Worm (Caenorhabditis elegans) whole organism, L2 larva: ENCODE measurements around the gene ZC13.1.

Source experiments
- Y55F3AM.14 ChIP-seq: fragments of 200-800 bp; sonication (Bioruptor generic); optimal IDR thresholded peaks from 2 replicates; lab custom pipeline; 2018; ENCODE audit warnings: mild to moderate bottlenecking, missing genetic modification characterization, missing compliant biosample characterization
- ceh-82 ChIP-seq: fragments of 150-350 bp; optimal IDR thresholded peaks from 2 replicates; lab custom pipeline; 2014; ENCODE audit warnings: missing biosample characterization, missing genetic modification characterization
- egl-27 ChIP-seq: sonication (generic microtip); optimal IDR thresholded peaks from 3 replicates; lab custom pipeline; 2017; ENCODE audit warnings: missing biosample characterization, missing genetic modification reagents, missing genetic modification characterization
- elt-3 ChIP-seq: sonication (generic microtip); optimal IDR thresholded peaks from 2 replicates; lab custom pipeline; 2017; ENCODE audit warnings: missing biosample characterization, missing genetic modification characterization
- fos-1 ChIP-seq: fragments of 150-350 bp; optimal IDR thresholded peaks from 2 replicates; lab custom pipeline; 2014; ENCODE audit warnings: missing biosample characterization, missing genetic modification characterization
- lin-11 ChIP-seq: fragments of 150-350 bp; sonication (generic microtip); optimal IDR thresholded peaks from 2 replicates; lab custom pipeline; 2014; ENCODE audit warnings: missing biosample characterization, missing genetic modification characterization, inconsistent platforms, mixed read lengths
- lsy-2 ChIP-seq, 2 experiments: fragments of 150-350 bp in 1 of 2; sonication (generic microtip) in 1 of 2; optimal IDR thresholded peaks; 2 replicates each; lab custom pipeline; 2014 to 2017; ENCODE audit warnings: missing biosample characterization in 2 of 2, missing genetic modification characterization in 2 of 2
- nhr-12 ChIP-seq: fragments of 150-350 bp; optimal IDR thresholded peaks from 2 replicates; lab custom pipeline; 2014; ENCODE audit warnings: missing biosample characterization, missing genetic modification characterization
- nhr-237 ChIP-seq: fragments of 150-350 bp; optimal IDR thresholded peaks from 2 replicates; lab custom pipeline; 2014; ENCODE audit warnings: missing biosample characterization, missing genetic modification characterization
- peb-1 ChIP-seq: fragments of 150-350 bp; optimal IDR thresholded peaks from 2 replicates; lab custom pipeline; 2014; ENCODE audit warnings: missing biosample characterization, missing genetic modification characterization
- unc-39 ChIP-seq: fragments of 150-350 bp; optimal IDR thresholded peaks from 2 replicates; lab custom pipeline; 2014; ENCODE audit warnings: missing biosample characterization, missing genetic modification characterization
- unc-62 ChIP-seq: fragments of 150-350 bp; optimal IDR thresholded peaks from 2 replicates; lab custom pipeline; 2014; ENCODE audit warnings: missing biosample characterization, missing genetic modification reagents, missing genetic modification characterization

- TF ChIP-seq nhr-12 (tag; lab: Kevin White, UChicago) (no peak), lsy-2 (tag; optimal IDR thresholded peaks at IDR 0.05; lab: Kevin White, UChicago) (no peak), Y55F3AM.14 (no peak), unc-39 (tag; lab: Kevin White, UChicago) (no peak), unc-62 (GFP tag; lab: Kevin White, UChicago) (no peak), lin-11 (tag; lab: Kevin White, UChicago) (no peak), egl-27 (tag; lab: Kevin White, UChicago) (no peak), ceh-82 (tag; lab: Kevin White, UChicago) (no peak), nhr-237 (tag; lab: Kevin White, UChicago) (no peak), elt-3 (no peak), peb-1 (tag; lab: Kevin White, UChicago) (no peak), fos-1 (tag; lab: Kevin White, UChicago) (peak; percentile 83)
Measured at ce11 chrX:871020-871419, 6.0 kb upstream of the ZC13.1 start, which contains the start of gene lgl-1.
